Worm (Caenorhabditis elegans) whole organism, late embryonic: ENCODE measurements around the gene T09E8.4.

Experiments used
- C08G9.2 ChIP-seq: sonication (generic microtip); optimal IDR thresholded peaks from 2 replicates; lab custom pipeline; 2016; ENCODE audit warnings: mild to moderate bottlenecking, missing genetic modification characterization, moderate library complexity, missing compliant biosample characterization
- C38D4.7 ChIP-seq: fragments of 200-800 bp; sonication (Bioruptor generic); optimal IDR thresholded peaks from 2 replicates; lab custom pipeline; 2018; ENCODE audit warnings: mild to moderate bottlenecking, missing genetic modification characterization, moderate library complexity, missing compliant biosample characterization
- K02D7.2 ChIP-seq: sonication (generic microtip); optimal IDR thresholded peaks from 2 replicates; lab custom pipeline; 2017; ENCODE audit warnings: mild to moderate bottlenecking, missing genetic modification characterization, missing compliant biosample characterization
- ahr-1 ChIP-seq: sonication (generic microtip); optimal IDR thresholded peaks from 2 replicates; lab custom pipeline; 2016; ENCODE audit warnings: missing genetic modification characterization, missing compliant biosample characterization
- ama-1 ChIP-seq: fragments of 150-350 bp; optimal IDR thresholded peaks from 2 replicates; lab custom pipeline; 2014
- ceh-18 ChIP-seq: sonication (generic microtip); optimal IDR thresholded peaks from 2 replicates; lab custom pipeline; 2016; ENCODE audit warnings: missing genetic modification characterization, missing compliant biosample characterization
- ceh-19 ChIP-seq: fragments of 200-800 bp; sonication (Bioruptor generic); optimal IDR thresholded peaks from 2 replicates; lab custom pipeline; 2018; ENCODE audit warnings: mild to moderate bottlenecking, missing genetic modification characterization, missing compliant biosample characterization
- ceh-24 ChIP-seq: sonication (generic microtip); optimal IDR thresholded peaks from 2 replicates; lab custom pipeline; 2016; ENCODE audit warnings: mild to moderate bottlenecking, missing genetic modification characterization, missing compliant biosample characterization
- ceh-31 ChIP-seq: sonication (generic microtip); optimal IDR thresholded peaks from 2 replicates; lab custom pipeline; 2016; ENCODE audit warnings: missing genetic modification characterization, missing compliant biosample characterization
- ceh-34 ChIP-seq: sonication (generic microtip); optimal IDR thresholded peaks from 2 replicates; lab custom pipeline; 2016; ENCODE audit warnings: mild to moderate bottlenecking, missing genetic modification characterization, missing compliant biosample characterization
- ceh-45 ChIP-seq: fragments of 200-800 bp; sonication (Bioruptor generic); IDR thresholded peaks from 2 replicates; pipeline ENCODE4 v1.3.6; 2022; ENCODE audit warnings: missing genetic modification reagents, missing genetic modification characterization, missing compliant biosample characterization
- ceh-6 ChIP-seq: fragments of 200-800 bp; sonication (Bioruptor generic); optimal IDR thresholded peaks from 2 replicates; lab custom pipeline; 2018; ENCODE audit warnings: mild to moderate bottlenecking, missing genetic modification characterization, missing compliant biosample characterization
- che-1 ChIP-seq: sonication (generic microtip); optimal IDR thresholded peaks from 2 replicates; lab custom pipeline; 2016; ENCODE audit warnings: mild to moderate bottlenecking, missing genetic modification characterization, missing compliant biosample characterization
- dmd-4 ChIP-seq: sonication (generic microtip); optimal IDR thresholded peaks from 2 replicates; lab custom pipeline; 2016; ENCODE audit warnings: borderline replicate concordance, missing genetic modification characterization, missing compliant biosample characterization
- dve-1 ChIP-seq: sonication (generic microtip); optimal IDR thresholded peaks from 2 replicates; lab custom pipeline; 2017; ENCODE audit warnings: antibody characterized with exemption, mild to moderate bottlenecking, missing genetic modification characterization, missing compliant biosample characterization
- elt-4 ChIP-seq: sonication (generic microtip); optimal IDR thresholded peaks from 2 replicates; lab custom pipeline; 2016; ENCODE audit warnings: missing genetic modification characterization, missing compliant biosample characterization
- fkh-6 ChIP-seq: sonication (generic microtip); optimal IDR thresholded peaks from 2 replicates; lab custom pipeline; 2016; ENCODE audit warnings: missing genetic modification characterization, missing compliant biosample characterization
- hlh-13 ChIP-seq: fragments of 200-800 bp; sonication (Bioruptor generic); optimal IDR thresholded peaks from 2 replicates; lab custom pipeline; 2018; ENCODE audit warnings: mild to moderate bottlenecking, missing genetic modification characterization, missing compliant biosample characterization
- hlh-30 ChIP-seq: sonication (generic microtip); optimal IDR thresholded peaks from 2 replicates; lab custom pipeline; 2017; ENCODE audit warnings: antibody characterized with exemption, missing genetic modification characterization, missing compliant biosample characterization; ENCODE audit not compliant: insufficient read depth
- hlh-6 ChIP-seq: sonication (generic microtip); optimal IDR thresholded peaks from 2 replicates; lab custom pipeline; 2016; ENCODE audit warnings: missing genotype, missing genetic modification characterization, missing compliant biosample characterization
- mec-3 ChIP-seq: sonication (generic microtip); optimal IDR thresholded peaks from 2 replicates; lab custom pipeline; 2016; ENCODE audit warnings: borderline replicate concordance, missing genetic modification characterization, missing compliant biosample characterization
- nhr-232 ChIP-seq: sonication (generic microtip); optimal IDR thresholded peaks from 2 replicates; lab custom pipeline; 2016; ENCODE audit warnings: missing genetic modification characterization, missing compliant biosample characterization
- npax-4 ChIP-seq: sonication (generic microtip); optimal IDR thresholded peaks from 2 replicates; lab custom pipeline; 2016; ENCODE audit warnings: missing genetic modification characterization, missing compliant biosample characterization
- pha-2 ChIP-seq: sonication (generic microtip); optimal IDR thresholded peaks from 2 replicates; lab custom pipeline; 2017; ENCODE audit warnings: mild to moderate bottlenecking, missing genetic modification characterization, missing compliant biosample characterization
- pqm-1 ChIP-seq: sonication (generic microtip); optimal IDR thresholded peaks from 2 replicates; lab custom pipeline; 2016; ENCODE audit warnings: missing genetic modification characterization, missing compliant biosample characterization
- pros-1 ChIP-seq: fragments of 150-350 bp; optimal IDR thresholded peaks from 2 replicates; lab custom pipeline; 2014; ENCODE audit warnings: missing biosample characterization, missing genetic modification reagents, missing genetic modification characterization
- ref-2 ChIP-seq: sonication (generic microtip); optimal IDR thresholded peaks from 2 replicates; lab custom pipeline; 2016; ENCODE audit warnings: missing genetic modification characterization, missing compliant biosample characterization
- sox-2 ChIP-seq: fragments of 200-800 bp; sonication (Bioruptor generic); IDR thresholded peaks from 2 replicates; pipeline ENCODE4 v1.3.6; 2022; ENCODE audit warnings: missing genetic modification reagents, missing genetic modification characterization, missing compliant biosample characterization
- sox-4 ChIP-seq: sonication (generic microtip); optimal IDR thresholded peaks from 2 replicates; lab custom pipeline; 2017; ENCODE audit warnings: mild to moderate bottlenecking, missing genetic modification characterization, inconsistent platforms, missing compliant biosample characterization
- unc-42 ChIP-seq: sonication (generic microtip); optimal IDR thresholded peaks from 2 replicates; lab custom pipeline; 2016; ENCODE audit warnings: missing genotype, missing genetic modification characterization, missing compliant biosample characterization
- unc-55 ChIP-seq: sonication (generic microtip); optimal IDR thresholded peaks from 2 replicates; lab custom pipeline; 2017; ENCODE audit warnings: missing biosample characterization, missing genetic modification reagents, missing genetic modification characterization
- zip-5 ChIP-seq: sonication (generic microtip); optimal IDR thresholded peaks from 2 replicates; lab custom pipeline; 2016; ENCODE audit warnings: missing genetic modification characterization, missing compliant biosample characterization
- ztf-16 ChIP-seq: sonication (generic microtip); optimal IDR thresholded peaks from 2 replicates; lab custom pipeline; 2017; ENCODE audit warnings: missing genetic modification characterization, missing compliant biosample characterization

T09E8.4 gene

DNA sequence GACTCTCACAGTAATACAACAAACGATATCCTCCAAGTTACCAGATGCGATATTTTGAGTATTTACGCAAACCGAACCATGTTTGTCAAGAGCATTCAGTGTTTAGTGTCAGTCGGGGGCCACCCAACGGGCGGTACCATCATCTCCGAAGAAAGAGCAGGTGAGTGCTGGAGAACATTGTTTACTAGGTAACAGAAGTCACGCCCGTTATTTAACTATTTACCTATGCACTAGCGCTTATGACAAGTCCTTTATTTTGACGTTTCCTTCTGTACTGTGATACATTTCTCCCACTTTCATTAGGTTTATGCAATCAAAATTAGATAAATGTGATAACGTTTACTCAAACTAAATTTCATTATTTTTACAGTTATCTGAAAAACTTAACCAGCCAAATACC is 25.5 kb upstream of the T09E8.4 start, which contains the start of gene F57B1.6:
Gene F57B1.6, plus strand, starts transcription at position 79 of the 400 bp plus-strand sequence.
- TF ChIP-seq dmd-4 (tag; lab: Kevin White, UChicago) = no peak
- TF ChIP-seq ceh-31 (tag; lab: Kevin White, UChicago) = no peak
- no peak for TF ChIP-seq npax-4 (tag; lab: Kevin White, UChicago)
- TF ChIP-seq hlh-13 = no peak
- no peak for TF ChIP-seq ztf-16
- TF ChIP-seq K02D7.2 (tag; lab: Kevin White, UChicago) = no peak

ce11 chrV:13207426-13207825 is 23.4 kb upstream of the T09E8.4 start, which contains the start of gene F57B1.5:
Gene F57B1.5 (plus strand): TSS chrV:13207726.
- TF ChIP-seq unc-55 (GFP tag; lab: Kevin White, UChicago) = no peak
- TF ChIP-seq K02D7.2 (tag; lab: Kevin White, UChicago) = no peak
- TF ChIP-seq hlh-6 (tag; lab: Kevin White, UChicago) = no peak
- TF ChIP-seq dmd-4 (tag; lab: Kevin White, UChicago) = no peak
- TF ChIP-seq unc-42 = no peak
- no peak for TF ChIP-seq che-1 (tag; lab: Kevin White, UChicago)
- TF ChIP-seq dve-1 (tag; lab: Kevin White, UChicago) = no peak
- TF ChIP-seq ahr-1 (tag; lab: Kevin White, UChicago) = no peak
- no peak for TF ChIP-seq nhr-232
- TF ChIP-seq ceh-24 (tag; lab: Kevin White, UChicago) = no peak
- TF ChIP-seq C38D4.7 (GFP tag; lab: Kevin White, UChicago) = no peak
- TF ChIP-seq ceh-34 (tag; lab: Kevin White, UChicago) = no peak
- no peak for TF ChIP-seq sox-2
- TF ChIP-seq ceh-31 (tag; lab: Kevin White, UChicago) = no peak
- TF ChIP-seq hlh-30 = no peak
- TF ChIP-seq sox-4 (tag; lab: Kevin White, UChicago) = no peak

- TF ChIP-seq ceh-34 (tag; lab: Kevin White, UChicago) = no peak
- no peak for TF ChIP-seq ama-1
- no peak for TF ChIP-seq C08G9.2 (tag; lab: Kevin White, UChicago)
- no peak for TF ChIP-seq mec-3 (tag; lab: Kevin White, UChicago)
- no peak for TF ChIP-seq pros-1 (tag; lab: Kevin White, UChicago)
These were observed 22.5 kb upstream of the T09E8.4 start for ce11 chrV:13206514-13206913.

- TF ChIP-seq ceh-18 (no peak), pqm-1 (no peak), ref-2 (tag; lab: Kevin White, UChicago) (no peak), fkh-6 (no peak), hlh-30 (no peak), ceh-45 (GFP tag; lab: Robert Waterston, UW) (no peak), unc-42 (no peak), ceh-19 (GFP tag; lab: Kevin White, UChicago) (no peak), ceh-6 (GFP tag; lab: Kevin White, UChicago) (no peak), sox-2 (no peak)
These were observed 18.1 kb upstream of the T09E8.4 start, which contains the start of the genes col-159 and col-160 for ce11 chrV:13202127-13202610. Gene col-159 (minus strand): TSS chrV:13202177. Gene col-160 (minus strand): TSS chrV:13202189.

ce11 chrV:13200609-13201008 is 16.6 kb upstream of the T09E8.4 start:
- TF ChIP-seq hlh-6 (tag; lab: Kevin White, UChicago) (no peak), zip-5 (tag; lab: Kevin White, UChicago) (no peak), pha-2 (no peak), elt-4 (tag; lab: Kevin White, UChicago) (no peak), ama-1 (no peak)
- TF ChIP-seq, all 69 proteins: peak for 0
